Fruit fly (Drosophila melanogaster): ENCODE measurements around the gene CG11168.

The CG11168 gene

DNA sequence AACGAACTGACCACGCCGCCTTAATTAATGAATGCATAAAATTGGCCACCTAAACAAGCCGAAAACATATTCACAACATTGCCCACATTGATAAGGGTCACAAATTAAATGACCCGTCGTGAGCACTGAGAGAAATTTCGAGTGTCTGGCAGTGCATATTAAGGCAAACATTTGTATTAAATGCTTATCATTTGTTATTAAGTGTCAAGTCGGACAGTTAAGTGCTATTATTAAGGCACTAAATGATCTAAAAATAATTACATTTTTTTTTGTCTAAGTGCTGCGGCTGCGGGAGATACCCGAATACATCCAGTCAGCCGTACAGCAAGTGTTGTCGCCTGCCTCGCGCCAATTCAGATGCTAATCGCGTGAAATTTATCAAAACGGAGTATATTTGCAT, 44.6 kb downstream of the CG11168 start:
- TF ChIP-seq CG8478 (optimal IDR thresholded peaks at IDR 0.05) = no peak
- no peak for TF ChIP-seq CTCF (optimal IDR thresholded peaks at IDR 0.05)

DNA sequence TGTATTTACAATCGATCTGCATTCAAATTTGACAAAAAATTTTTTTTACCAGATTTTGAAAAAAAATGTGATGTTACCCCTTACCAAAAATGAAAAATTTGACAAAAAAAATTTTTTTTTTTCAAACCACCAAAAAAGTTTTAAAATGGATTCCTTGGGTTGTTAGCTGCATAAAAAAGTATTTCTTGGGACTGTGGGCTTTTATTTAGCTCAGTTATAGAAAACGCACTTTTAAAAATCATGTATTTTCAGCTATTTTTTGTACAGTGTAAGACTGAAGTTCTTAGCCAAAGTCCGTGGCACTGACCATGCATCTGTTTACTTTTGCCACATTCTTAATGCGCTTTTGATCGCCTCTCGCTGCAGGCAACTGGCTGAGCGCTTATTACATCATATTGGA, 47.5 kb downstream of the CG11168 start:
- TF ChIP-seq CG8478 (optimal IDR thresholded peaks at IDR 0.05) (no peak), CTCF (optimal IDR thresholded peaks at IDR 0.05) (no peak)

DNA sequence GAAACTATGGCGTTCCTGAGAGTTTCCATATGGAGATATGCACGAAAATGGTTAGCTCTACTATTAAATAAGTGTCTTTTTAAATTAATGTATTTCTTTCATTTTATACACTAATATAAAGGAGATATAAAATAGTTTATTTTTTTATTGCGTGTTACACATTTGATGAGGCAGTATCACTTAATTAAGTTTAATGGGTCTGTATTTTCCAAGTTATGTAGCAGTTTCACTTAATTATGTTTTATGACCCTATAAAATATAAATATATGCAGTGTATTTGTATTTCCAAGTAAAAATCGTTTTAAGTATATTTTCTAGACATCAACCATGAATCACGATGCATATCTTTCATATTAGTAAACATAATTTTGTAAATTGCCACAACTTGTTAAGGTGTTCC, 48.7 kb downstream of the CG11168 start:
- TF ChIP-seq CG8478 (optimal IDR thresholded peaks at IDR 0.05) (no peak), CTCF (optimal IDR thresholded peaks at IDR 0.05) (no peak)

DNA sequence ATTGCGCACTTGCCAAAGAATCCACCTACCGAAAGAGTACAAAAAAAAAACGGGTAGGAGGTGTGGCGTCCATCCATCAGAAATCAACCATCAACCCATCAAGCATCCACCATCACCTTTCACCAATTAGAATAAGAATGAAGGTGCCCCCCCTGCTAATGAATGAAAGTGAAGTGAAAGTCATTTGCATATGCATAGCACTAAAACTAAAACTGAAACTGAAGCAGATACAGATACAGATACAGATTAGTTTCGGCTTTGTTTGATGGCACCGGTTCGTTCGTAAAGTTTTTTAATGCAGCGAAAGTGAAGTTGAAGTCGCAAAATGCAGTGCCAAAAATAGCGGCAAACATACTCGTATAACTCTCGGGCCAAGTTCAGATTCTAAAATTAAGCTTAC, 50.1 kb downstream of the CG11168 start:
- TF ChIP-seq CTCF (optimal IDR thresholded peaks at IDR 0.05) (no peak), CG8478 (optimal IDR thresholded peaks at IDR 0.05) (no peak)

- TF ChIP-seq CTCF (optimal IDR thresholded peaks at IDR 0.05) (no peak), CG8478 (optimal IDR thresholded peaks at IDR 0.05) (no peak)
These were observed 51.0 kb downstream of the CG11168 start for dm6 chr3R:24968888-24969287.

DNA sequence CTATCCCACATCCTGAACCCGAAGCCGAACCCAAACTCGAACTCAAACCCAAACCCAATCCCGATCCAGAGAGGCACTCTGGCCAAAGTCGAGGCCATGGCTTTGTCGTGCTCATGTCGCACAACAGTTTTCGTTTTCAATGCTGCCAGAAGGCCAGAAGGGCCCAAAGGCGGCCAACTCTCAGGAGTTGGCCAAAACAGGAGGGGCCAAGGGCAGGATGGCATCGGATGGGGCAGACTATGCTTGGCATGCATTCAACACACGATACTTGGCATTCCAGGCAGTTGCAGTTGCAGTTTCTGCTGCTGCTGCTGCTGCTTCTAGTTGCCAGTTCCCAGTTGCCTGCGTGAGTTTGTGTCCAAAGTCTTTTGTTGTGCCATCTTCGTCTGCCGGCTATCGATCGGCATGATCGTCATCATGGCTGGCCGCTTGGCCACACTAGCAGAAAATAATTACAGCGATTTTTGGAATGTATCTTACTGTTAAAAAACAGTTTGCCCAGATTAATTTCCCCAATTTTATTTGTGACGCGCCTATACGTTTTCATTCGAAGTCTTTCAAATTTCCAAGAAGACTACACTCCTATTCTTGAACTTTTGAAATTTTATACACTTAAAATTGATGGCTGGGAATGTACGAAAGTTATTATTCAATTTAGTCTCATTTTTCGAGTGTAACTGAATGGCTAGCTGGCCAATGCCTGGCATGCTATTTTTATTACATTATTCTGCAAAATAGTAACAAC, 52.6 kb downstream of the CG11168 start:
- no peak for TF ChIP-seq CTCF (optimal IDR thresholded peaks at IDR 0.05)
- TF ChIP-seq CG8478 (optimal IDR thresholded peaks at IDR 0.05) = no peak

Measured in S2 (cell line).